Fruit fly (Drosophila melanogaster) whole organism, embryonic: Measurements from ENCODE around the gene CG33288.

Experiments used
- Adf1 ChIP-seq: fragments of 200-800 bp; sonication (Bioruptor generic); IDR thresholded peaks from 2 replicates; pipeline ENCODE4 v1.3.6; 2022; ENCODE audit warnings: missing biosample characterization, missing genetic modification characterization
- Atf3 ChIP-seq: fragments of 200-800 bp; sonication (Bioruptor generic); optimal IDR thresholded peaks from 3 replicates; lab custom pipeline; 2016; ENCODE audit warnings: missing biosample characterization, missing genetic modification characterization
- CG10209 ChIP-seq: fragments of 200-800 bp; sonication (Bioruptor generic); optimal IDR thresholded peaks from 3 replicates; lab custom pipeline; 2017; ENCODE audit warnings: missing biosample characterization, mild to moderate bottlenecking, missing genetic modification characterization, missing genetic modification reagents
- CG10431 ChIP-seq: fragments of 200-800 bp; sonication (Bioruptor generic); optimal IDR thresholded peaks from 3 replicates; lab custom pipeline; 2018; ENCODE audit warnings: missing biosample characterization, mild to moderate bottlenecking, missing genetic modification characterization
- CG11398 ChIP-seq: fragments of 200-800 bp; sonication (Bioruptor generic); optimal IDR thresholded peaks from 2 replicates; lab custom pipeline; 2016; ENCODE audit warnings: missing biosample characterization, missing genetic modification characterization
- CG15601 ChIP-seq: fragments of 200-800 bp; sonication (Bioruptor generic); optimal IDR thresholded peaks from 3 replicates; lab custom pipeline; 2019; ENCODE audit warnings: missing biosample characterization, mild to moderate bottlenecking, missing genetic modification characterization, moderate library complexity
- CG16779 ChIP-seq: fragments of 200-800 bp; sonication (Bioruptor generic); IDR thresholded peaks from 2 replicates; pipeline ENCODE4 v1.3.6; 2022; ENCODE audit warnings: missing biosample characterization, missing genetic modification characterization
- CG17328 ChIP-seq: fragments of 200-800 bp; sonication (Bioruptor generic); IDR thresholded peaks from 2 replicates; pipeline ENCODE4 v1.3.6; 2022; ENCODE audit warnings: missing biosample characterization, missing genetic modification characterization
- CG2875 ChIP-seq: fragments of 200-800 bp; sonication (Bioruptor generic); optimal IDR thresholded peaks from 2 replicates; lab custom pipeline; 2017; ENCODE audit warnings: missing biosample characterization, mild to moderate bottlenecking, missing genetic modification characterization, missing genetic modification reagents
- CG34422 ChIP-seq: fragments of 200-800 bp; sonication (Bioruptor generic); IDR thresholded peaks from 3 replicates; pipeline ENCODE4 v1.3.6; 2022; ENCODE audit warnings: missing biosample characterization, missing genetic modification characterization
- CG5245 ChIP-seq: fragments of 200-800 bp; sonication (Bioruptor generic); optimal IDR thresholded peaks from 3 replicates; lab custom pipeline; 2016; ENCODE audit warnings: missing biosample characterization, missing genetic modification characterization
- CG8478 ChIP-seq: fragments of >200 bp; optimal IDR thresholded peaks from 2 replicates; lab custom pipeline; 2018
- CG9437 ChIP-seq: fragments of 200-800 bp; sonication (Bioruptor generic); optimal IDR thresholded peaks from 2 replicates; lab custom pipeline; 2018; ENCODE audit warnings: missing biosample characterization, mild to moderate bottlenecking, missing genetic modification characterization
- CHES-1-like ChIP-seq: fragments of 200-800 bp; sonication (Bioruptor generic); optimal IDR thresholded peaks from 2 replicates; lab custom pipeline; 2016; ENCODE audit warnings: missing biosample characterization, missing genetic modification characterization
- D ChIP-seq, 2 experiments: fragments of 200-800 bp in 1 of 2; fragments of >200 bp in 1 of 2; sonication (Bioruptor generic) in 1 of 2; optimal IDR thresholded peaks; 2 replicates in 1 of 2; 3 replicates in 1 of 2; lab custom pipeline; 2017; ENCODE audit warnings: mild to moderate bottlenecking in 1 of 2, missing biosample characterization in 1 of 2, missing genetic modification characterization in 1 of 2, missing genetic modification reagents in 1 of 2
- Deaf1 ChIP-seq: fragments of 200-800 bp; optimal IDR thresholded peaks from 3 replicates; lab custom pipeline; 2019; ENCODE audit warnings: missing biosample characterization, mild to moderate bottlenecking, missing genetic modification characterization, moderate library complexity
- Dip3 ChIP-seq: fragments of 200-800 bp; sonication (Bioruptor generic); optimal IDR thresholded peaks from 3 replicates; lab custom pipeline; 2016; ENCODE audit warnings: missing biosample characterization, missing genetic modification characterization
- Drgx ChIP-seq: fragments of 200-800 bp; sonication (Bioruptor generic); IDR thresholded peaks from 2 replicates; pipeline ENCODE4 v1.3.6; 2022; ENCODE audit warnings: missing biosample characterization, missing genetic modification characterization
- Ets97D ChIP-seq: fragments of 200-800 bp; sonication (Bioruptor generic); optimal IDR thresholded peaks from 3 replicates; lab custom pipeline; 2016; ENCODE audit warnings: missing biosample characterization, missing genetic modification characterization
- H15 ChIP-seq: fragments of 200-800 bp; sonication (Bioruptor generic); IDR thresholded peaks from 3 replicates; pipeline ENCODE4 v1.3.6; 2022; ENCODE audit warnings: missing biosample characterization, missing genetic modification characterization
- HLHmδ ChIP-seq: fragments of 200-800 bp; sonication (Bioruptor generic); optimal IDR thresholded peaks from 2 replicates; lab custom pipeline; 2018; ENCODE audit warnings: missing biosample characterization, mild to moderate bottlenecking, missing genetic modification characterization, moderate library complexity
- HmgD ChIP-seq: fragments of 200-800 bp; sonication (Bioruptor generic); optimal IDR thresholded peaks from 3 replicates; lab custom pipeline; 2016; ENCODE audit warnings: missing biosample characterization, missing genetic modification characterization
- Hr39 ChIP-seq: fragments of >200 bp; optimal IDR thresholded peaks from 2 replicates; lab custom pipeline; 2017
- Neu2 ChIP-seq: fragments of 200-800 bp; sonication (Bioruptor generic); optimal IDR thresholded peaks from 3 replicates; lab custom pipeline; 2016; ENCODE audit warnings: missing biosample characterization, missing genetic modification characterization, borderline replicate concordance
- NfI ChIP-seq: fragments of 200-800 bp; sonication (Bioruptor generic); optimal IDR thresholded peaks from 3 replicates; lab custom pipeline; 2018; ENCODE audit warnings: missing biosample characterization, mild to moderate bottlenecking, missing genetic modification characterization, moderate library complexity
- br ChIP-seq: fragments of >200 bp; optimal IDR thresholded peaks from 2 replicates; lab custom pipeline; 2017
- chif ChIP-seq, 2 experiments: fragments of 200-800 bp; sonication (Bioruptor generic); optimal IDR thresholded peaks; 3 replicates each; lab custom pipeline; 2016; ENCODE audit warnings: missing biosample characterization in 2 of 2, missing genetic modification characterization in 2 of 2
- crp ChIP-seq, 2 experiments: fragments of 200-800 bp; sonication (Bioruptor generic); optimal IDR thresholded peaks; 2 replicates in 1 of 2; 3 replicates in 1 of 2; lab custom pipeline; 2017; ENCODE audit warnings: missing biosample characterization in 2 of 2, missing genetic modification characterization in 2 of 2, mild to moderate bottlenecking in 1 of 2, moderate library complexity in 1 of 2
- da ChIP-seq: fragments of 200-800 bp; sonication (Bioruptor generic); optimal IDR thresholded peaks from 2 replicates; lab custom pipeline; 2016; ENCODE audit warnings: missing biosample characterization, missing genetic modification characterization
- esg ChIP-seq: fragments of 200-800 bp; sonication (Bioruptor generic); conservative IDR thresholded peaks from 2 replicates; pipeline ENCODE4 v1.3.6; 2022; ENCODE audit warnings: missing biosample characterization, missing genetic modification characterization
- ewg ChIP-seq: fragments of 200-800 bp; sonication (Bioruptor generic); optimal IDR thresholded peaks from 3 replicates; lab custom pipeline; 2017; ENCODE audit warnings: mild to moderate bottlenecking, missing biosample characterization, missing genetic modification reagents, missing genetic modification characterization
- gfzf ChIP-seq: fragments of 200-800 bp; sonication (Bioruptor generic); optimal IDR thresholded peaks from 2 replicates; lab custom pipeline; 2016; ENCODE audit warnings: missing biosample characterization, mild to moderate bottlenecking, missing genetic modification characterization, moderate library complexity
- kni ChIP-seq: fragments of 200-800 bp; sonication (Bioruptor generic); optimal IDR thresholded peaks from 3 replicates; lab custom pipeline; 2017; ENCODE audit warnings: mild to moderate bottlenecking, missing biosample characterization, missing genetic modification reagents, missing genetic modification characterization
- lola ChIP-seq, 3 experiments: fragments of >200 bp in 2 of 3; fragments of 200-800 bp in 1 of 3; sonication (Bioruptor generic) in 1 of 3; optimal IDR thresholded peaks; 2 replicates each; lab custom pipeline; 2017 to 2019; ENCODE audit warnings: missing biosample characterization in 3 of 3, missing genetic modification characterization in 3 of 3, mild to moderate bottlenecking in 1 of 3, moderate library complexity in 1 of 3
- lov ChIP-seq, 2 experiments: fragments of 200-800 bp in 1 of 2; fragments of >200 bp in 1 of 2; sonication (Bioruptor generic) in 1 of 2; IDR thresholded peaks in 1 of 2; optimal IDR thresholded peaks in 1 of 2; 2 replicates in 1 of 2; 3 replicates in 1 of 2; pipeline versions ENCODE4 v1.3.6 to Lab custom; 2017 to 2022; ENCODE audit warnings: missing biosample characterization in 1 of 2, missing genetic modification characterization in 1 of 2
- nerfin-2 ChIP-seq: fragments of 200-800 bp; sonication (Bioruptor generic); IDR thresholded peaks from 2 replicates; pipeline ENCODE4 v1.3.6; 2022; ENCODE audit warnings: missing biosample characterization, missing genetic modification characterization; ENCODE audit not compliant: partially characterized antibody
- nmo ChIP-seq: fragments of 200-800 bp; sonication (Bioruptor generic); optimal IDR thresholded peaks from 2 replicates; lab custom pipeline; 2018; ENCODE audit warnings: missing biosample characterization, mild to moderate bottlenecking, missing genetic modification characterization, moderate library complexity
- slp2 ChIP-seq: fragments of 200-800 bp; sonication (Bioruptor generic); optimal IDR thresholded peaks from 2 replicates; lab custom pipeline; 2016; ENCODE audit warnings: missing biosample characterization, missing genetic modification characterization
- so ChIP-seq: fragments of 200-800 bp; sonication (Bioruptor generic); IDR thresholded peaks from 3 replicates; pipeline ENCODE4 v1.3.6; 2022; ENCODE audit warnings: missing biosample characterization, missing genetic modification characterization
- sug ChIP-seq: fragments of 200-800 bp; optimal IDR thresholded peaks from 2 replicates; lab custom pipeline; 2019; ENCODE audit warnings: missing biosample characterization, mild to moderate bottlenecking, missing genetic modification characterization, moderate library complexity
- tap ChIP-seq: fragments of 200-800 bp; optimal IDR thresholded peaks from 3 replicates; lab custom pipeline; 2019; ENCODE audit warnings: missing biosample characterization, mild to moderate bottlenecking, missing genetic modification characterization, moderate library complexity
- tin ChIP-seq: fragments of 200-800 bp; sonication (Bioruptor generic); optimal IDR thresholded peaks from 3 replicates; lab custom pipeline; 2016; ENCODE audit warnings: missing biosample characterization, missing genetic modification characterization
- tll ChIP-seq, 2 experiments: fragments of 200-800 bp in 1 of 2; fragments of >200 bp in 1 of 2; sonication (Bioruptor generic) in 1 of 2; optimal IDR thresholded peaks; 2 replicates each; lab custom pipeline; 2017 to 2019; ENCODE audit warnings: missing biosample characterization in 2 of 2, missing genetic modification characterization in 2 of 2, mild to moderate bottlenecking in 1 of 2, moderate library complexity in 1 of 2
- twi ChIP-seq: fragments of 200-800 bp; optimal IDR thresholded peaks from 2 replicates; lab custom pipeline; 2019; ENCODE audit warnings: missing biosample characterization, mild to moderate bottlenecking, missing genetic modification characterization, moderate library complexity
- unc-4 ChIP-seq: fragments of 200-800 bp; sonication (Bioruptor generic); IDR thresholded peaks from 2 replicates; pipeline ENCODE4 v1.3.6; 2022; ENCODE audit warnings: missing biosample characterization, missing genetic modification characterization; ENCODE audit not compliant: partially characterized antibody
- vvl ChIP-seq: fragments of 200-800 bp; sonication (Bioruptor generic); IDR thresholded peaks from 2 replicates; pipeline ENCODE4 v1.3.6; 2022; ENCODE audit warnings: missing biosample characterization, missing genetic modification characterization
- zen ChIP-seq: fragments of 200-800 bp; sonication (Bioruptor generic); optimal IDR thresholded peaks from 3 replicates; lab custom pipeline; 2018; ENCODE audit warnings: missing biosample characterization, mild to moderate bottlenecking, missing genetic modification characterization, moderate library complexity
- zen2 ChIP-seq: fragments of 200-800 bp; sonication (Bioruptor generic); IDR thresholded peaks from 3 replicates; pipeline ENCODE4 v1.3.6; 2022; ENCODE audit warnings: missing biosample characterization, missing genetic modification characterization; ENCODE audit not compliant: partially characterized antibody
- zfh1 ChIP-seq: fragments of 200-800 bp; sonication (Bioruptor generic); IDR thresholded peaks from 3 replicates; pipeline ENCODE4 v1.3.6; 2022; ENCODE audit warnings: missing biosample characterization, missing genetic modification characterization

CG33288 gene

DNA sequence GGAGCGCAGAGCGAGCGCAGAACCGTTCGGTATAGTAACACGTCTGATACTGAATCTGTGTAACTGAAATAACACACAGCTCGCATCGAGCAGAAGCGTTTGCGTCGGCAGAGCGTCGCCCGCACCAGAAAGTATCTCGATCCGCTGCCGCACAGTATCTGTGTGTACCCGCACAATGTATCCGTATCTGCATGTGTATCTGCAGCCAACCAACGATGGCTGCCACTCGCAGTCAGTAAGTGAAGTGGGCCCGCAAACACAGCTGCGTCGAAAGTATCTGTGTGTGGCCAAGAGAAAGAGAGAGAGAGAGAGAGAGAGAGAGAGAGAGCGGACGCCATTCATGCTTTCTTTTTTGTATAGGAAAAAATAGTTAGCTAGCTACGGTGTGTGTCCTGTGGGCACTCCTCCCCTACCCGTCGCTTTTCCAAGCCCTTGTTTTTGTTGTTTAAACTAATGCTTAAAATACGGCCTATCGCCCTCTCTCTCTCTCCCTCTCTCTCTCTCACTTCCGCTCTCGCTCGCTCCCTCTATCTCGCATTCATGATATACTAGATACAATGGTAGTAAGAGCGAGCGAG, 48.9 kb downstream of the CG33288 start, which contains the start of gene croc (continued):
- TF ChIP-seq zfh1 (GFP tag; lab: Robert Waterston, UW) (no peak), zen2 (GFP tag; lab: Robert Waterston, UW) (peak; percentile 55; the same call in 1 of the 3 replicates), CG10431 (GFP tag; lab: Kevin White, UChicago) (no peak), so (GFP tag; lab: Robert Waterston, UW) (no peak), Hr39 (lab: Kevin White, UChicago) (peak; percentile 29), Neu2 (peak; percentile 78), sug (tag; lab: Kevin White, UChicago) (no peak), Adf1 (GFP tag; lab: Robert Waterston, UW) (peak; percentile 91), twi (tag; lab: Kevin White, UChicago) (peak; percentile 69), CG15601 (tag; lab: Kevin White, UChicago) (no peak), unc-4 (GFP tag; lab: Robert Waterston, UW) (no peak), tap (tag; lab: Kevin White, UChicago) (no peak), kni (GFP tag; lab: Kevin White, UChicago) (peak; percentile 13), CG2875 (GFP tag; lab: Kevin White, UChicago) (no peak), CG17328 (GFP tag; lab: Robert Waterston, UW) (peak; percentile 98), crp (GFP tag; optimal IDR thresholded peaks at IDR 0.05; lab: Kevin White, UChicago) (no peak), slp2 (GFP tag; lab: Kevin White, UChicago) (no peak), CG9437 (GFP tag; lab: Kevin White, UChicago) (no peak), CG10209 (GFP tag; lab: Kevin White, UChicago) (no peak), esg (GFP tag; lab: Robert Waterston, UW) (no peak), lov (optimal IDR thresholded peaks at IDR 0.05; lab: Kevin White, UChicago) (no peak), lov (GFP tag; IDR thresholded peaks at IDR 0.05; lab: Robert Waterston, UW) (0 out of 3 replicates have a peak, but pooled peaks have one; percentile 13), HmgD (GFP tag; lab: Kevin White, UChicago) (peak; percentile 43), Ets97D (peak; percentile 40), CG11398 (GFP tag; lab: Kevin White, UChicago) (peak; percentile 42), CG16779 (no peak), Drgx (GFP tag; lab: Robert Waterston, UW) (no peak), lola (GFP tag; optimal IDR thresholded peaks at IDR 0.05; lab: Kevin White, UChicago) (peak in 1 of 3 experiments; percentile 54), CG34422 (no peak), CG8478 (lab: Kevin White, UChicago) (peak; percentile 99), ewg (GFP tag; lab: Kevin White, UChicago) (peak; percentile 82), vvl (GFP tag; lab: Robert Waterston, UW) (0 out of 2 replicates have a peak, but pooled peaks have one; percentile 49), H15 (no peak), nmo (GFP tag; lab: Kevin White, UChicago) (peak; percentile 40), nerfin-2 (GFP tag; lab: Robert Waterston, UW) (no peak), zen (tag; lab: Kevin White, UChicago) (no peak), chif (GFP tag; optimal IDR thresholded peaks at IDR 0.05; lab: Kevin White, UChicago) (no peak), D (optimal IDR thresholded peaks at IDR 0.05; lab: Kevin White, UChicago) (peak; percentile 70), D (GFP tag; optimal IDR thresholded peaks at IDR 0.05; lab: Kevin White, UChicago) (peak; percentile 7), HLHmδ (GFP tag; lab: Kevin White, UChicago) (peak; percentile 1), Atf3 (no peak), CHES-1-like (GFP tag; lab: Kevin White, UChicago) (no peak), tin (GFP tag; lab: Kevin White, UChicago) (peak; percentile 33), da (GFP tag; lab: Kevin White, UChicago) (peak; percentile 63), NfI (no peak), tll (GFP tag; optimal IDR thresholded peaks at IDR 0.05; lab: Kevin White, UChicago) (peak; percentile 96 to 98), gfzf (GFP tag; lab: Kevin White, UChicago) (no peak), CG5245 (GFP tag; lab: Kevin White, UChicago) (no peak), Dip3 (GFP tag; lab: Kevin White, UChicago) (no peak), Deaf1 (tag; lab: Kevin White, UChicago) (peak; percentile 11), br (no peak)
